Fruit fly (Drosophila melanogaster) whole organism, embryonic: Measurements from ENCODE around the gene trx.
A peak's percentile ranks its signal among the peaks of the same experiment; 100 is the strongest.

Experiments
- Atf3 ChIP-seq: fragments of 200-800 bp; sonication (Bioruptor generic); optimal IDR thresholded peaks from 3 replicates; lab custom pipeline; 2016; ENCODE audit warnings: missing biosample characterization, missing genetic modification characterization
- B-H1 ChIP-seq: fragments of 200-800 bp; sonication (Bioruptor generic); IDR thresholded peaks from 3 replicates; pipeline ENCODE4 v1.3.6; 2022; ENCODE audit warnings: missing biosample characterization, missing genetic modification characterization
- CG11504 ChIP-seq: fragments of 200-800 bp; sonication (Bioruptor generic); optimal IDR thresholded peaks from 3 replicates; lab custom pipeline; 2019; ENCODE audit warnings: missing biosample characterization, mild to moderate bottlenecking, missing genetic modification characterization, moderate library complexity
- CG12071 ChIP-seq: fragments of 200-800 bp; sonication (Bioruptor generic); optimal IDR thresholded peaks from 3 replicates; lab custom pipeline; 2018; ENCODE audit warnings: missing biosample characterization, mild to moderate bottlenecking, missing genetic modification characterization
- CG12299 ChIP-seq: fragments of 200-800 bp; sonication (Bioruptor generic); optimal IDR thresholded peaks from 2 replicates; lab custom pipeline; 2018; ENCODE audit warnings: missing biosample characterization, mild to moderate bottlenecking, missing genetic modification characterization
- CG12659 ChIP-seq: fragments of 200-800 bp; sonication (Bioruptor generic); optimal IDR thresholded peaks from 3 replicates; lab custom pipeline; 2017; ENCODE audit warnings: mild to moderate bottlenecking, missing biosample characterization, missing genetic modification reagents, missing genetic modification characterization
- CG13296 ChIP-seq: fragments of 200-800 bp; sonication (Bioruptor generic); optimal IDR thresholded peaks from 3 replicates; lab custom pipeline; 2018; ENCODE audit warnings: missing biosample characterization, mild to moderate bottlenecking, missing genetic modification characterization
- CG2129 ChIP-seq: fragments of 200-800 bp; sonication (Bioruptor generic); IDR thresholded peaks from 2 replicates; pipeline ENCODE4 v1.3.6; 2022; ENCODE audit warnings: missing biosample characterization, missing genetic modification characterization; ENCODE audit not compliant: partially characterized antibody
- CG2889 ChIP-seq: fragments of 200-800 bp; sonication (Bioruptor generic); IDR thresholded peaks from 3 replicates; pipeline ENCODE4 v1.3.6; 2022; ENCODE audit warnings: missing biosample characterization, missing genetic modification characterization
- CG30403 ChIP-seq: fragments of 200-800 bp; sonication (Bioruptor generic); optimal IDR thresholded peaks from 3 replicates; lab custom pipeline; 2016; ENCODE audit warnings: missing biosample characterization, missing genetic modification characterization
- CG31224 ChIP-seq: fragments of 200-800 bp; sonication (Bioruptor generic); IDR thresholded peaks from 2 replicates; pipeline ENCODE4 v1.3.6; 2022; ENCODE audit warnings: missing biosample characterization, missing genetic modification characterization
- CG31441 ChIP-seq: fragments of 200-800 bp; sonication (Bioruptor generic); IDR thresholded peaks from 2 replicates; pipeline ENCODE4 v1.3.6; 2022; ENCODE audit warnings: missing biosample characterization, missing genetic modification characterization
- CG3838 ChIP-seq: fragments of 200-800 bp; sonication (Bioruptor generic); optimal IDR thresholded peaks from 3 replicates; lab custom pipeline; 2016; ENCODE audit warnings: missing biosample characterization, missing genetic modification characterization
- CG4820 ChIP-seq: fragments of 200-800 bp; sonication (Bioruptor generic); optimal IDR thresholded peaks from 3 replicates; lab custom pipeline; 2016; ENCODE audit warnings: missing biosample characterization, missing genetic modification characterization
- CG5180 ChIP-seq: fragments of 200-800 bp; sonication (Bioruptor generic); optimal IDR thresholded peaks from 3 replicates; lab custom pipeline; 2017; ENCODE audit warnings: missing biosample characterization, missing genetic modification characterization, mild to moderate bottlenecking, moderate library complexity, missing genetic modification reagents
- CG9437 ChIP-seq: fragments of 200-800 bp; sonication (Bioruptor generic); optimal IDR thresholded peaks from 2 replicates; lab custom pipeline; 2018; ENCODE audit warnings: missing biosample characterization, mild to moderate bottlenecking, missing genetic modification characterization
- CrebB ChIP-seq: fragments of 200-800 bp; sonication (Bioruptor generic); optimal IDR thresholded peaks from 3 replicates; lab custom pipeline; 2018; ENCODE audit warnings: missing biosample characterization, mild to moderate bottlenecking, missing genetic modification characterization
- D ChIP-seq, 2 experiments: fragments of 200-800 bp in 1 of 2; fragments of >200 bp in 1 of 2; sonication (Bioruptor generic) in 1 of 2; optimal IDR thresholded peaks; 2 replicates in 1 of 2; 3 replicates in 1 of 2; lab custom pipeline; 2017; ENCODE audit warnings: mild to moderate bottlenecking in 1 of 2, missing biosample characterization in 1 of 2, missing genetic modification characterization in 1 of 2, missing genetic modification reagents in 1 of 2
- D19A ChIP-seq: fragments of 200-800 bp; optimal IDR thresholded peaks from 3 replicates; lab custom pipeline; 2019; ENCODE audit warnings: missing biosample characterization, mild to moderate bottlenecking, missing genetic modification characterization, moderate library complexity
- Dip3 ChIP-seq: fragments of 200-800 bp; sonication (Bioruptor generic); optimal IDR thresholded peaks from 3 replicates; lab custom pipeline; 2016; ENCODE audit warnings: missing biosample characterization, missing genetic modification characterization
- ERR ChIP-seq: fragments of 200-800 bp; sonication (Bioruptor generic); optimal IDR thresholded peaks from 2 replicates; lab custom pipeline; 2016; ENCODE audit warnings: missing biosample characterization, missing genetic modification characterization
- Hmr ChIP-seq: fragments of 200-800 bp; sonication (Bioruptor generic); optimal IDR thresholded peaks from 3 replicates; lab custom pipeline; 2017; ENCODE audit warnings: mild to moderate bottlenecking, missing biosample characterization, missing genetic modification reagents, missing genetic modification characterization
- Hr39 ChIP-seq: fragments of >200 bp; optimal IDR thresholded peaks from 2 replicates; lab custom pipeline; 2017
- Kr ChIP-seq: fragments of 200-800 bp; sonication (Bioruptor generic); optimal IDR thresholded peaks from 2 replicates; lab custom pipeline; 2017; ENCODE audit warnings: missing biosample characterization, mild to moderate bottlenecking, missing genetic modification characterization
- Nf-YA ChIP-seq: fragments of 200-800 bp; sonication (Bioruptor generic); IDR thresholded peaks from 2 replicates; pipeline ENCODE4 v1.3.6; 2022; ENCODE audit warnings: missing biosample characterization, missing genetic modification characterization
- PHDP ChIP-seq: fragments of 200-800 bp; sonication (Bioruptor generic); optimal IDR thresholded peaks from 3 replicates; lab custom pipeline; 2018; ENCODE audit warnings: missing biosample characterization, mild to moderate bottlenecking, missing genetic modification characterization, moderate library complexity
- Side ChIP-seq: fragments of 200-800 bp; sonication (Bioruptor generic); optimal IDR thresholded peaks from 2 replicates; lab custom pipeline; 2016; ENCODE audit warnings: missing biosample characterization, missing genetic modification characterization
- Usf ChIP-seq: fragments of 200-800 bp; sonication (Bioruptor generic); optimal IDR thresholded peaks from 2 replicates; lab custom pipeline; 2017; ENCODE audit warnings: missing genotype, missing biosample characterization, missing genetic modification characterization
- al ChIP-seq: fragments of 200-800 bp; sonication (Bioruptor generic); IDR thresholded peaks from 2 replicates; pipeline ENCODE4 v1.3.6; 2022; ENCODE audit warnings: missing biosample characterization, missing genetic modification characterization
- bigmax ChIP-seq: fragments of 200-800 bp; sonication (Bioruptor generic); optimal IDR thresholded peaks from 2 replicates; lab custom pipeline; 2018; ENCODE audit warnings: missing biosample characterization, mild to moderate bottlenecking, missing genetic modification characterization
- chn ChIP-seq: fragments of 200-800 bp; sonication (Bioruptor generic); optimal IDR thresholded peaks from 2 replicates; lab custom pipeline; 2016; ENCODE audit warnings: missing biosample characterization, missing genetic modification characterization
- corto ChIP-seq: fragments of 200-800 bp; sonication (Bioruptor generic); optimal IDR thresholded peaks from 2 replicates; lab custom pipeline; 2016; ENCODE audit warnings: missing biosample characterization, mild to moderate bottlenecking, missing genetic modification characterization, moderate library complexity
- croc ChIP-seq: fragments of 200-800 bp; sonication (Bioruptor generic); conservative IDR thresholded peaks from 3 replicates; pipeline ENCODE4 v1.3.6; 2022; ENCODE audit warnings: missing biosample characterization, missing genetic modification characterization
- da ChIP-seq: fragments of 200-800 bp; sonication (Bioruptor generic); optimal IDR thresholded peaks from 2 replicates; lab custom pipeline; 2016; ENCODE audit warnings: missing biosample characterization, missing genetic modification characterization
- danr ChIP-seq: fragments of 200-800 bp; sonication (Bioruptor generic); IDR thresholded peaks from 2 replicates; pipeline ENCODE4 v1.3.6; 2022; ENCODE audit warnings: missing biosample characterization, missing genetic modification characterization
- dpn ChIP-seq, 2 experiments: fragments of 200-800 bp; sonication (Bioruptor generic); optimal IDR thresholded peaks; 3 replicates each; lab custom pipeline; 2016; ENCODE audit warnings: missing biosample characterization in 2 of 2, missing genetic modification characterization in 2 of 2
- gce ChIP-seq: fragments of 200-800 bp; sonication (Bioruptor generic); IDR thresholded peaks from 3 replicates; pipeline ENCODE4 v1.3.6; 2022; ENCODE audit warnings: missing biosample characterization, missing genetic modification characterization
- jigr1 ChIP-seq: fragments of 200-800 bp; sonication (Bioruptor generic); IDR thresholded peaks from 3 replicates; pipeline ENCODE4 v1.3.6; 2022; ENCODE audit warnings: missing biosample characterization, missing genetic modification characterization
- lmd ChIP-seq: fragments of 200-800 bp; sonication (Bioruptor generic); IDR thresholded peaks from 2 replicates; pipeline ENCODE4 v1.3.6; 2022; ENCODE audit warnings: missing biosample characterization, missing genetic modification characterization
- psq ChIP-seq: fragments of 200-800 bp; sonication (Bioruptor generic); optimal IDR thresholded peaks from 2 replicates; lab custom pipeline; 2017; ENCODE audit warnings: missing biosample characterization, missing genetic modification characterization
- shn ChIP-seq: fragments of 200-800 bp; sonication (Bioruptor generic); optimal IDR thresholded peaks from 3 replicates; lab custom pipeline; 2016; ENCODE audit warnings: missing biosample characterization, missing genetic modification characterization
- slbo ChIP-seq: fragments of 200-800 bp; sonication (Bioruptor generic); IDR thresholded peaks from 2 replicates; pipeline ENCODE4 v1.3.6; 2022; ENCODE audit warnings: missing biosample characterization, missing genetic modification characterization
- tap ChIP-seq: fragments of 200-800 bp; optimal IDR thresholded peaks from 3 replicates; lab custom pipeline; 2019; ENCODE audit warnings: missing biosample characterization, mild to moderate bottlenecking, missing genetic modification characterization, moderate library complexity

trx gene

dm6 chr3R:14288669-14289383 is 2.1 kb upstream of the trx start, which contains the start of gene red (continued):
- TF ChIP-seq jigr1 (GFP tag; lab: Robert Waterston, UW) (no peak), bigmax (GFP tag; lab: Kevin White, UChicago) (no peak), CG5180 (GFP tag; lab: Kevin White, UChicago) (peak; percentile 92), CG31224 (GFP tag; lab: Robert Waterston, UW) (peak; percentile 63), Hr39 (no peak), gce (GFP tag; lab: Robert Waterston, UW) (no peak), shn (GFP tag; lab: Kevin White, UChicago) (no peak), CG12659 (GFP tag; lab: Kevin White, UChicago) (peak; percentile 77), CG13296 (peak; percentile 65), CG12071 (GFP tag; lab: Kevin White, UChicago) (peak; percentile 65), CG31441 (GFP tag; lab: Robert Waterston, UW) (peak; percentile 76), danr (GFP tag; lab: Robert Waterston, UW) (peak; percentile 58; the same call in 1 of the 2 replicates), CG4820 (peak; percentile 33), CG3838 (GFP tag; lab: Kevin White, UChicago) (no peak), CG2129 (GFP tag; lab: Robert Waterston, UW) (no peak), psq (no peak), CG30403 (peak; percentile 69), D19A (tag; lab: Kevin White, UChicago) (peak; percentile 65), Hmr (peak; percentile 70), Kr (GFP tag; lab: Kevin White, UChicago) (no peak), chn (GFP tag; lab: Kevin White, UChicago) (peak; percentile 30), D (optimal IDR thresholded peaks at IDR 0.05; lab: Kevin White, UChicago) (no peak), D (GFP tag; optimal IDR thresholded peaks at IDR 0.05; lab: Kevin White, UChicago) (peak; percentile 63), corto (GFP tag; lab: Kevin White, UChicago) (no peak), al (GFP tag; lab: Robert Waterston, UW) (peak; percentile 49), CG9437 (GFP tag; lab: Kevin White, UChicago) (peak; percentile 66), slbo (GFP tag; lab: Robert Waterston, UW) (peak; percentile 80), Atf3 (GFP tag; lab: Kevin White, UChicago) (no peak), Dip3 (GFP tag; lab: Kevin White, UChicago) (peak; percentile 68), tap (tag; lab: Kevin White, UChicago) (peak; percentile 76), CG11504 (tag; lab: Kevin White, UChicago) (peak; percentile 84), Nf-YA (no peak), ERR (GFP tag; lab: Kevin White, UChicago) (peak; percentile 17), B-H1 (GFP tag; lab: Robert Waterston, UW) (peak; percentile 30; the same call in 1 of the 3 replicates), da (GFP tag; lab: Kevin White, UChicago) (no peak), CG2889 (GFP tag; lab: Robert Waterston, UW) (0 out of 3 replicates have a peak, but pooled peaks have one; percentile 32), lmd (GFP tag; lab: Robert Waterston, UW) (peak; percentile 76), dpn (GFP tag; optimal IDR thresholded peaks at IDR 0.05; lab: Kevin White, UChicago) (peak; percentile 49 to 66), CG12299 (tag; lab: Kevin White, UChicago) (peak; percentile 47), CrebB (tag; lab: Kevin White, UChicago) (peak; percentile 27), PHDP (tag; lab: Kevin White, UChicago) (peak; percentile 85), croc (GFP tag; lab: Robert Waterston, UW) (no peak), Usf (GFP tag; lab: Kevin White, UChicago) (no peak), Side (GFP tag; lab: Kevin White, UChicago) (no peak)
